Fruit fly (Drosophila melanogaster) whole organism, embryonic: ENCODE data around the gene CG14883.

Experiments used
- Abd-B ChIP-seq: fragments of 200-800 bp; sonication (Bioruptor generic); optimal IDR thresholded peaks from 2 replicates; lab custom pipeline; 2018; ENCODE audit warnings: missing biosample characterization, mild to moderate bottlenecking, missing genetic modification characterization, moderate library complexity
- B-H2 ChIP-seq: fragments of 200-800 bp; sonication (Bioruptor generic); optimal IDR thresholded peaks from 2 replicates; lab custom pipeline; 2018; ENCODE audit warnings: missing biosample characterization, mild to moderate bottlenecking, missing genetic modification characterization
- BtbVII ChIP-seq: fragments of 200-800 bp; sonication (Bioruptor generic); optimal IDR thresholded peaks from 3 replicates; lab custom pipeline; 2017; ENCODE audit warnings: missing biosample characterization, mild to moderate bottlenecking, missing genetic modification characterization
- CG10321 ChIP-seq: fragments of 200-800 bp; sonication (Bioruptor generic); IDR thresholded peaks from 2 replicates; pipeline ENCODE4 v1.3.6; 2022; ENCODE audit warnings: missing biosample characterization, missing genetic modification characterization
- CG10543 ChIP-seq: fragments of 200-800 bp; sonication (Bioruptor generic); optimal IDR thresholded peaks from 3 replicates; lab custom pipeline; 2017; ENCODE audit warnings: missing biosample characterization, mild to moderate bottlenecking, missing genetic modification characterization, moderate library complexity
- CG11398 ChIP-seq: fragments of 200-800 bp; sonication (Bioruptor generic); optimal IDR thresholded peaks from 2 replicates; lab custom pipeline; 2016; ENCODE audit warnings: missing biosample characterization, missing genetic modification characterization
- CG11695 ChIP-seq: fragments of 200-800 bp; sonication (Bioruptor generic); IDR thresholded peaks from 3 replicates; pipeline ENCODE4 v1.3.6; 2022; ENCODE audit warnings: missing biosample characterization, missing genetic modification characterization
- CG12071 ChIP-seq: fragments of 200-800 bp; sonication (Bioruptor generic); optimal IDR thresholded peaks from 3 replicates; lab custom pipeline; 2018; ENCODE audit warnings: missing biosample characterization, mild to moderate bottlenecking, missing genetic modification characterization
- CG12219 ChIP-seq: fragments of 200-800 bp; sonication (Bioruptor generic); optimal IDR thresholded peaks from 3 replicates; lab custom pipeline; 2018; ENCODE audit warnings: missing biosample characterization, mild to moderate bottlenecking, missing genetic modification characterization
- CG14965 ChIP-seq: fragments of 200-800 bp; sonication (Bioruptor generic); optimal IDR thresholded peaks from 2 replicates; lab custom pipeline; 2016; ENCODE audit warnings: missing biosample characterization, missing genetic modification characterization, borderline replicate concordance
- CG15696 ChIP-seq: fragments of 200-800 bp; sonication (Bioruptor generic); optimal IDR thresholded peaks from 2 replicates; lab custom pipeline; 2019; ENCODE audit warnings: missing biosample characterization, mild to moderate bottlenecking, missing genetic modification characterization, moderate library complexity
- CG17359 ChIP-seq: fragments of 200-800 bp; sonication (Bioruptor generic); optimal IDR thresholded peaks from 3 replicates; lab custom pipeline; 2018; ENCODE audit warnings: missing biosample characterization, mild to moderate bottlenecking, missing genetic modification characterization, moderate library complexity
- CG18599 ChIP-seq: fragments of 200-800 bp; sonication (Bioruptor generic); optimal IDR thresholded peaks from 3 replicates; lab custom pipeline; 2017; ENCODE audit warnings: missing biosample characterization, missing genetic modification characterization, mild to moderate bottlenecking, moderate library complexity, missing genetic modification reagents
- CG3726 ChIP-seq: fragments of 200-800 bp; sonication (Bioruptor generic); IDR thresholded peaks from 3 replicates; pipeline ENCODE4, ENCODE4 v1.3.6; 2022; ENCODE audit warnings: missing biosample characterization, missing genetic modification characterization
- CG5245 ChIP-seq: fragments of 200-800 bp; sonication (Bioruptor generic); optimal IDR thresholded peaks from 3 replicates; lab custom pipeline; 2016; ENCODE audit warnings: missing biosample characterization, missing genetic modification characterization
- CG6689 ChIP-seq: fragments of 200-800 bp; sonication (Bioruptor generic); IDR thresholded peaks from 2 replicates; pipeline ENCODE4 v1.3.6; 2022; ENCODE audit warnings: missing biosample characterization, missing genetic modification characterization
- CG7987 ChIP-seq: fragments of 200-800 bp; sonication (Bioruptor generic); optimal IDR thresholded peaks from 2 replicates; lab custom pipeline; 2018; ENCODE audit warnings: missing biosample characterization, mild to moderate bottlenecking, missing genetic modification characterization, moderate library complexity
- CG9437 ChIP-seq: fragments of 200-800 bp; sonication (Bioruptor generic); optimal IDR thresholded peaks from 2 replicates; lab custom pipeline; 2018; ENCODE audit warnings: missing biosample characterization, mild to moderate bottlenecking, missing genetic modification characterization
- CG9727 ChIP-seq: fragments of 200-800 bp; sonication (Bioruptor generic); optimal IDR thresholded peaks from 3 replicates; lab custom pipeline; 2017; ENCODE audit warnings: missing biosample characterization, mild to moderate bottlenecking, missing genetic modification characterization
- CG9876 ChIP-seq: fragments of 200-800 bp; sonication (Bioruptor generic); optimal IDR thresholded peaks from 2 replicates; lab custom pipeline; 2016; ENCODE audit warnings: missing biosample characterization, missing genetic modification characterization
- Deaf1 ChIP-seq: fragments of 200-800 bp; optimal IDR thresholded peaks from 3 replicates; lab custom pipeline; 2019; ENCODE audit warnings: missing biosample characterization, mild to moderate bottlenecking, missing genetic modification characterization, moderate library complexity
- H2.0 ChIP-seq: fragments of 200-800 bp; sonication (Bioruptor generic); IDR thresholded peaks from 2 replicates; pipeline ENCODE4 v1.3.6; 2022; ENCODE audit warnings: missing biosample characterization, missing genetic modification characterization
- HLHmδ ChIP-seq: fragments of 200-800 bp; sonication (Bioruptor generic); optimal IDR thresholded peaks from 2 replicates; lab custom pipeline; 2018; ENCODE audit warnings: missing biosample characterization, mild to moderate bottlenecking, missing genetic modification characterization, moderate library complexity
- Mrtf ChIP-seq: fragments of 200-800 bp; sonication (Bioruptor generic); IDR thresholded peaks from 3 replicates; pipeline ENCODE4 v1.3.6; 2022; ENCODE audit warnings: missing biosample characterization, missing genetic modification characterization
- Myb ChIP-seq: fragments of 200-800 bp; sonication (Bioruptor generic); optimal IDR thresholded peaks from 2 replicates; lab custom pipeline; 2016; ENCODE audit warnings: missing biosample characterization, missing genetic modification characterization
- Nf-YC ChIP-seq: fragments of 200-800 bp; optimal IDR thresholded peaks from 3 replicates; lab custom pipeline; 2019; ENCODE audit warnings: missing biosample characterization, mild to moderate bottlenecking, missing genetic modification characterization, moderate library complexity
- Sox102F ChIP-seq: fragments of 200-800 bp; sonication (Bioruptor generic); optimal IDR thresholded peaks from 2 replicates; lab custom pipeline; 2018; ENCODE audit warnings: missing biosample characterization, mild to moderate bottlenecking, missing genetic modification characterization, moderate library complexity
- YL-1 ChIP-seq: fragments of 200-800 bp; sonication (Bioruptor generic); optimal IDR thresholded peaks from 3 replicates; lab custom pipeline; 2017; ENCODE audit warnings: missing biosample characterization, mild to moderate bottlenecking, missing genetic modification characterization
- ac ChIP-seq: fragments of 200-800 bp; sonication (Bioruptor generic); optimal IDR thresholded peaks from 3 replicates; lab custom pipeline; 2017; ENCODE audit warnings: missing biosample characterization, mild to moderate bottlenecking, missing genetic modification characterization
- bab2 ChIP-seq: fragments of 200-800 bp; sonication (Bioruptor generic); optimal IDR thresholded peaks from 2 replicates; lab custom pipeline; 2016; ENCODE audit warnings: missing biosample characterization, missing genetic modification characterization
- bsh ChIP-seq, 2 experiments: fragments of 200-800 bp; sonication (Bioruptor generic); optimal IDR thresholded peaks; 2 replicates each; lab custom pipeline; 2017 to 2018; ENCODE audit warnings: mild to moderate bottlenecking in 2 of 2, missing biosample characterization in 2 of 2, missing genetic modification characterization in 2 of 2, moderate library complexity in 1 of 2
- cato ChIP-seq: fragments of 200-800 bp; sonication (Bioruptor generic); optimal IDR thresholded peaks from 2 replicates; lab custom pipeline; 2016; ENCODE audit warnings: missing biosample characterization, missing genetic modification characterization, borderline replicate concordance
- chif ChIP-seq, 2 experiments: fragments of 200-800 bp; sonication (Bioruptor generic); optimal IDR thresholded peaks; 3 replicates each; lab custom pipeline; 2016; ENCODE audit warnings: missing biosample characterization in 2 of 2, missing genetic modification characterization in 2 of 2
- crol ChIP-seq: fragments of 200-800 bp; sonication (Bioruptor generic); IDR thresholded peaks from 2 replicates; pipeline ENCODE4 v1.3.6; 2022; ENCODE audit warnings: missing biosample characterization, missing genetic modification characterization
- danr ChIP-seq: fragments of 200-800 bp; sonication (Bioruptor generic); IDR thresholded peaks from 2 replicates; pipeline ENCODE4 v1.3.6; 2022; ENCODE audit warnings: missing biosample characterization, missing genetic modification characterization
- emc ChIP-seq: fragments of 200-800 bp; sonication (Bioruptor generic); optimal IDR thresholded peaks from 2 replicates; lab custom pipeline; 2016; ENCODE audit warnings: missing biosample characterization, missing genetic modification characterization
- fd3F ChIP-seq: fragments of 200-800 bp; sonication (Bioruptor generic); optimal IDR thresholded peaks from 2 replicates; lab custom pipeline; 2018; ENCODE audit warnings: missing biosample characterization, mild to moderate bottlenecking, missing genetic modification characterization, moderate library complexity
- ftz-f1 ChIP-seq: fragments of 200-800 bp; sonication (Bioruptor generic); optimal IDR thresholded peaks from 2 replicates; lab custom pipeline; 2016; ENCODE audit warnings: missing biosample characterization, missing genetic modification characterization
- gem ChIP-seq: fragments of 200-800 bp; sonication (Bioruptor generic); optimal IDR thresholded peaks from 2 replicates; lab custom pipeline; 2019; ENCODE audit warnings: missing biosample characterization, mild to moderate bottlenecking, missing genetic modification characterization, moderate library complexity
- h ChIP-seq: fragments of >200 bp; optimal IDR thresholded peaks from 2 replicates; lab custom pipeline; 2017
- jigr1 ChIP-seq: fragments of 200-800 bp; sonication (Bioruptor generic); IDR thresholded peaks from 3 replicates; pipeline ENCODE4 v1.3.6; 2022; ENCODE audit warnings: missing biosample characterization, missing genetic modification characterization
- jing ChIP-seq: fragments of 200-800 bp; sonication (Bioruptor generic); optimal IDR thresholded peaks from 2 replicates; lab custom pipeline; 2018; ENCODE audit warnings: missing biosample characterization, mild to moderate bottlenecking, missing genetic modification characterization
- lbe ChIP-seq: fragments of 200-800 bp; sonication (Bioruptor generic); optimal IDR thresholded peaks from 2 replicates; lab custom pipeline; 2016; ENCODE audit warnings: missing biosample characterization, mild to moderate bottlenecking, missing genetic modification characterization
- org-1 ChIP-seq: fragments of 200-800 bp; sonication (Bioruptor generic); optimal IDR thresholded peaks from 2 replicates; lab custom pipeline; 2017; ENCODE audit warnings: missing biosample characterization, missing genetic modification characterization
- ro ChIP-seq: fragments of 200-800 bp; sonication (Bioruptor generic); IDR thresholded peaks from 2 replicates; pipeline ENCODE4 v1.3.6; 2022; ENCODE audit warnings: missing biosample characterization, missing genetic modification characterization
- slou ChIP-seq: fragments of 200-800 bp; sonication (Bioruptor generic); optimal IDR thresholded peaks from 3 replicates; lab custom pipeline; 2016; ENCODE audit warnings: missing biosample characterization, missing genetic modification characterization
- so ChIP-seq: fragments of 200-800 bp; sonication (Bioruptor generic); IDR thresholded peaks from 3 replicates; pipeline ENCODE4 v1.3.6; 2022; ENCODE audit warnings: missing biosample characterization, missing genetic modification characterization
- tgo ChIP-seq: fragments of 200-800 bp; sonication (Bioruptor generic); IDR thresholded peaks from 3 replicates; pipeline ENCODE4 v1.3.6; 2022; ENCODE audit warnings: missing biosample characterization, missing genetic modification characterization
- unc-4 ChIP-seq: fragments of 200-800 bp; sonication (Bioruptor generic); IDR thresholded peaks from 2 replicates; pipeline ENCODE4 v1.3.6; 2022; ENCODE audit warnings: missing biosample characterization, missing genetic modification characterization; ENCODE audit not compliant: partially characterized antibody
- unpg ChIP-seq: fragments of 200-800 bp; sonication (Bioruptor generic); optimal IDR thresholded peaks from 3 replicates; lab custom pipeline; 2018; ENCODE audit warnings: missing biosample characterization, mild to moderate bottlenecking, missing genetic modification characterization, moderate library complexity
- wdn ChIP-seq: fragments of 200-800 bp; sonication (Bioruptor generic); IDR thresholded peaks from 2 replicates; pipeline ENCODE4 v1.3.6; 2022; ENCODE audit warnings: missing biosample characterization, missing genetic modification characterization
- zfh1 ChIP-seq: fragments of 200-800 bp; sonication (Bioruptor generic); IDR thresholded peaks from 3 replicates; pipeline ENCODE4 v1.3.6; 2022; ENCODE audit warnings: missing biosample characterization, missing genetic modification characterization

Gene CG14883

DNA sequence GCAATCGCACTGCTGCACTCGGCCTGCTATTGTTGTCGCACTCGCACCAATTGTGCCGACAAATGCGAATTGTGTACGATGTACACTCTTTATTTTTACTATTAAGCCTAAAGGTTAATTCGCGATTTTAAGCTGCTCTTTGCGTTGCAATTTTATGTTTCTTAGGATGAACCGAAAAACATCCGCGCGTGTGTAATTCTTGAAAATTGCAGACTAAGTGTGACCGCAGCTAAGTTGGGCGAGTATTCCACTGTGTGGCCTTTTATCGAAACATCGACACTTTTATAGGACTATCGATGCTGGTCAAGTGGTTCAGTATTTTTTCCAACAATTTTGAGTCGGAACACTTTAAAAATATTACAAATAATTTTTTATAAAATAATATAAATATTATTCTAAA is 2.3 kb upstream of the CG14883 start, which contains the start of gene Pak3 (continued):
- no peak for TF ChIP-seq CG10543 (GFP tag; lab: Kevin White, UChicago)
- TF ChIP-seq fd3F (GFP tag; lab: Kevin White, UChicago) = no peak
- no peak for TF ChIP-seq CG9876 (GFP tag; lab: Kevin White, UChicago)
- TF ChIP-seq YL-1 (GFP tag; lab: Kevin White, UChicago) = no peak
- no peak for TF ChIP-seq slou (GFP tag; lab: Kevin White, UChicago)
- TF ChIP-seq CG11695 (GFP tag; lab: Robert Waterston, UW) = no peak
- no peak for TF ChIP-seq Myb
- peak; percentile 15 for TF ChIP-seq CG7987 (GFP tag; lab: Kevin White, UChicago)
- no peak for TF ChIP-seq ac (GFP tag; lab: Kevin White, UChicago)
- TF ChIP-seq CG6689 = no peak
- TF ChIP-seq HLHmδ (GFP tag; lab: Kevin White, UChicago) = no peak
- TF ChIP-seq h (lab: Kevin White, UChicago) = no peak
- TF ChIP-seq bab2 = no peak
- TF ChIP-seq CG5245 (GFP tag; lab: Kevin White, UChicago) = no peak
- no peak for TF ChIP-seq jing (GFP tag; lab: Kevin White, UChicago)
- no peak for TF ChIP-seq lbe (GFP tag; lab: Kevin White, UChicago)
- no peak for TF ChIP-seq CG9727 (GFP tag; lab: Kevin White, UChicago)
- no peak; the same call in 2 of the 3 replicates for TF ChIP-seq jigr1 (GFP tag; lab: Robert Waterston, UW)
- no peak for TF ChIP-seq so (GFP tag; lab: Robert Waterston, UW)
- no peak for TF ChIP-seq chif (GFP tag; optimal IDR thresholded peaks at IDR 0.05; lab: Kevin White, UChicago)
- no peak for TF ChIP-seq CG18599 (GFP tag; lab: Kevin White, UChicago)
- TF ChIP-seq CG9437 (GFP tag; lab: Kevin White, UChicago) = no peak
- no peak for TF ChIP-seq Mrtf
- no peak for TF ChIP-seq wdn
- TF ChIP-seq emc (GFP tag; lab: Kevin White, UChicago) = no peak
- TF ChIP-seq Sox102F = no peak
- no peak for TF ChIP-seq gem (tag; lab: Kevin White, UChicago)
- TF ChIP-seq CG12219 (GFP tag; lab: Kevin White, UChicago) = no peak
- no peak for TF ChIP-seq Abd-B (GFP tag; lab: Kevin White, UChicago)
- no peak for TF ChIP-seq org-1 (GFP tag; lab: Kevin White, UChicago)
- TF ChIP-seq CG11398 (GFP tag; lab: Kevin White, UChicago) = no peak
- TF ChIP-seq cato = no peak
- no peak for TF ChIP-seq CG17359
- peak; percentile 79 for TF ChIP-seq unc-4 (GFP tag; lab: Robert Waterston, UW)
- no peak for TF ChIP-seq Deaf1 (tag; lab: Kevin White, UChicago)
- TF ChIP-seq tgo (GFP tag; lab: Robert Waterston, UW) = no peak
- TF ChIP-seq CG3726 (GFP tag; lab: Robert Waterston, UW) = no peak
- no peak for TF ChIP-seq CG15696 (tag; lab: Kevin White, UChicago)
- no peak for TF ChIP-seq zfh1 (GFP tag; lab: Robert Waterston, UW)
- no peak for TF ChIP-seq crol (GFP tag; lab: Robert Waterston, UW)
- TF ChIP-seq Nf-YC (tag; lab: Kevin White, UChicago) = peak; percentile 12
- TF ChIP-seq CG10321 (GFP tag; lab: Robert Waterston, UW) = no peak
- TF ChIP-seq danr (GFP tag; lab: Robert Waterston, UW) = no peak
- no peak for TF ChIP-seq ro (GFP tag; lab: Robert Waterston, UW)
- no peak for TF ChIP-seq bsh (GFP tag; optimal IDR thresholded peaks at IDR 0.05; lab: Kevin White, UChicago)
- TF ChIP-seq unpg (GFP tag; lab: Kevin White, UChicago) = no peak
- no peak for TF ChIP-seq BtbVII
- no peak for TF ChIP-seq B-H2 (GFP tag; lab: Kevin White, UChicago)
- no peak for TF ChIP-seq CG14965 (GFP tag; lab: Kevin White, UChicago)
- no peak for TF ChIP-seq H2.0 (GFP tag; lab: Robert Waterston, UW)
- TF ChIP-seq ftz-f1 (GFP tag; lab: Kevin White, UChicago) = no peak
- TF ChIP-seq CG12071 (GFP tag; lab: Kevin White, UChicago) = no peak
